Fruit fly (Drosophila melanogaster): ENCODE data around the gene Ibf1.
A peak's percentile ranks its signal among the peaks of the same experiment; 100 is the strongest.

Ibf1 gene

dm6 chr3R:9245576-9246200, 13.1 kb upstream of the Ibf1 start, which contains the start of gene Vps15 (continued):
- peak; percentile 85 for TF ChIP-seq CG13624 (GFP tag; optimal IDR thresholded peaks at IDR 0.05)
- peak; percentile 29; the same call in 1 of the 2 replicates for TF ChIP-seq CG32772 (GFP tag; IDR thresholded peaks at IDR 0.05)
- TF ChIP-seq CG7928 (GFP tag; optimal IDR thresholded peaks at IDR 0.05) = peak; percentile 32
- TF ChIP-seq Dfd (GFP tag; optimal IDR thresholded peaks at IDR 0.05) = no peak
- peak; percentile 65 for TF ChIP-seq slp2 (GFP tag; optimal IDR thresholded peaks at IDR 0.05)
- TF ChIP-seq CG9609 (GFP tag; optimal IDR thresholded peaks at IDR 0.05) = peak; percentile 50
- peak; percentile 83 for TF ChIP-seq BEAF-32 (GFP tag; optimal IDR thresholded peaks at IDR 0.05)
- peak; percentile 50; the same call in 1 of the 2 replicates for TF ChIP-seq klu (GFP tag; IDR thresholded peaks at IDR 0.05)
- no peak for TF ChIP-seq ash1 (GFP tag; optimal IDR thresholded peaks at IDR 0.05)
- TF ChIP-seq Camta (GFP tag; optimal IDR thresholded peaks at IDR 0.05) = peak; percentile 65
- TF ChIP-seq Hr78 (GFP tag; optimal IDR thresholded peaks at IDR 0.05) = peak in 1 of 2 experiments; percentile 49
- peak; percentile 32; the same call in 1 of the 2 replicates for TF ChIP-seq CG43689 (GFP tag; IDR thresholded peaks at IDR 0.05)
- no peak for TF ChIP-seq pros (GFP tag; optimal IDR thresholded peaks at IDR 0.05)
- no peak for TF ChIP-seq Poxn (GFP tag; IDR thresholded peaks at IDR 0.05)
- TF ChIP-seq sqz (GFP tag; optimal IDR thresholded peaks at IDR 0.05) = no peak
- peak; percentile 60 for TF ChIP-seq Ada2b (GFP tag; IDR thresholded peaks at IDR 0.05)
- TF ChIP-seq CG17802 (tag; optimal IDR thresholded peaks at IDR 0.05) = peak; percentile 21
- TF ChIP-seq chinmo (GFP tag; IDR thresholded peaks at IDR 0.05; ENCODE audit: partially characterized antibody) = peak; percentile 63; the same call in 2 of the 4 replicates
- no peak for TF ChIP-seq Hr39 (optimal IDR thresholded peaks at IDR 0.05)
- TF ChIP-seq exex (tag; optimal IDR thresholded peaks at IDR 0.05) = peak; percentile 62
- TF ChIP-seq Vsx1 (GFP tag; optimal IDR thresholded peaks at IDR 0.05) = peak; percentile 24
- TF ChIP-seq Hmr (GFP tag; optimal IDR thresholded peaks at IDR 0.05) = peak; percentile 73
- TF ChIP-seq Hr51 (GFP tag; optimal IDR thresholded peaks at IDR 0.05) = peak; percentile 44 to 83
- no peak for TF ChIP-seq seq (GFP tag; IDR thresholded peaks at IDR 0.05)
- no peak for TF ChIP-seq CkIIα-i1 (GFP tag; IDR thresholded peaks at IDR 0.05)
- peak; percentile 76 for TF ChIP-seq Hsf (GFP tag; optimal IDR thresholded peaks at IDR 0.05)
- TF ChIP-seq ken (GFP tag; IDR thresholded peaks at IDR 0.05) = no peak
- peak; percentile 67; the same call in 1 of the 2 replicates for TF ChIP-seq ttk (GFP tag; IDR thresholded peaks at IDR 0.05)
- no peak for TF ChIP-seq trh (GFP tag; optimal IDR thresholded peaks at IDR 0.05)
- 0 out of 2 replicates have a peak, but pooled peaks have one; percentile 6 for TF ChIP-seq CG5953 (GFP tag; IDR thresholded peaks at IDR 0.05)
- TF ChIP-seq sc (optimal IDR thresholded peaks at IDR 0.05) = no peak
- no peak for TF ChIP-seq sc (GFP tag; optimal IDR thresholded peaks at IDR 0.05)
- TF ChIP-seq caup (GFP tag; optimal IDR thresholded peaks at IDR 0.05; ENCODE audit: severe bottlenecking) = peak; percentile 52
- TF ChIP-seq Bdp1 (GFP tag; optimal IDR thresholded peaks at IDR 0.05) = peak; percentile 5
- peak; percentile 27 for TF ChIP-seq NC2α (GFP tag; optimal IDR thresholded peaks at IDR 0.05)
- TF ChIP-seq CG32767 (GFP tag; IDR thresholded peaks at IDR 0.05) = peak; percentile 68
- TF ChIP-seq CG14050 (GFP tag; IDR thresholded peaks at IDR 0.05) = peak; percentile 49; the same call in 2 of the 3 replicates
- TF ChIP-seq zen2 (GFP tag; IDR thresholded peaks at IDR 0.05; ENCODE audit: partially characterized antibody) = peak; percentile 74; the same call in 2 of the 3 replicates
- peak; percentile 31 for TF ChIP-seq CG2875 (GFP tag; optimal IDR thresholded peaks at IDR 0.05)
- TF ChIP-seq prd (optimal IDR thresholded peaks at IDR 0.05) = no peak
- peak; percentile 72 for TF ChIP-seq prd (GFP tag; IDR thresholded peaks at IDR 0.05)
- no peak for TF ChIP-seq ro (GFP tag; IDR thresholded peaks at IDR 0.05)
- no peak for TF ChIP-seq cad (GFP tag; optimal IDR thresholded peaks at IDR 0.05)
- no peak for TF ChIP-seq bigmax (GFP tag; optimal IDR thresholded peaks at IDR 0.05)
- peak; percentile 33 for TF ChIP-seq pnt (GFP tag; optimal IDR thresholded peaks at IDR 0.05)
- TF ChIP-seq CG18262 (tag; optimal IDR thresholded peaks at IDR 0.05) = peak; percentile 84
- no peak for TF ChIP-seq CG30431 (GFP tag; optimal IDR thresholded peaks at IDR 0.05)
- peak; percentile 19 for TF ChIP-seq Lhr (GFP tag; optimal IDR thresholded peaks at IDR 0.05)
- TF ChIP-seq tll (GFP tag; optimal IDR thresholded peaks at IDR 0.05) = no peak
- peak; percentile 50; the same call in 1 of the 2 replicates for TF ChIP-seq cas (GFP tag; IDR thresholded peaks at IDR 0.05)
